Fruit fly (Drosophila melanogaster): ENCODE results near the gene wake.
A peak's percentile ranks its signal among the peaks of the same experiment; 100 is the strongest.

Gene wake

DNA sequence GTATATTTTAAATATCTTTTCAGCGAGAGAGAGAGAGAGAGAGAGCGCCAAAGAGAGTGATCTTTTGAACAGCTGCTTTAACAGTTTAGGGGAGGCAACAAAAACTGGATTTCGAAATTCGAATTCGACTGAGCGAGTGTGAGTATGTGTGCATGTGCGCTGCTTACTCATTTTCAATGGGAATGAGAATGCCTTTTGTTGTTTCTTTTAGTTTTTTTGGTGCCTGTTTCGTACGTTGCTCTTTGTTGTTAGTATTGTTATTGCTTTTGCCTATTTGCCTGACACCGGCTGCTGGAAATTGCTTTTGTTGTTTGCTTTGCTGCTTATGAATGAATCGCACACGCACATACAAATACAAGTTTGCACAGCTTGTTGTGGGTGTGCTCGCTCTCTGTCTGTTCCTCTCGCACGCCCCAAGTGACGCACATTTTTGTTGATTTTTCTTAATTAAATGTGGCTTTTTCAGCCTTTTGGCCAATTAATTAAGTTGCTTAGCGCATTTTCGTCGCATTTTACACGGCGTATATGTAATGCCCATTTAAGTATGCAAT, 12.7 kb upstream of the wake start (continued):
- TF ChIP-seq CG12659 (GFP tag; optimal IDR thresholded peaks at IDR 0.05) (peak; percentile 27), Eip74EF (GFP tag; optimal IDR thresholded peaks at IDR 0.05) (peak in 1 of 2 experiments; percentile 33), Dip3 (GFP tag; optimal IDR thresholded peaks at IDR 0.05) (no peak), CG34422 (GFP tag; IDR thresholded peaks at IDR 0.05) (peak; percentile 67; the same call in 1 of the 3 replicates), Sox102F (GFP tag; optimal IDR thresholded peaks at IDR 0.05) (peak; percentile 32), caup (GFP tag; optimal IDR thresholded peaks at IDR 0.05; ENCODE audit: severe bottlenecking) (peak; percentile 80), kay (GFP tag; optimal IDR thresholded peaks at IDR 0.05) (peak; percentile 84), HmgZ (tag; optimal IDR thresholded peaks at IDR 0.05) (peak; percentile 77), CG31388 (GFP tag; optimal IDR thresholded peaks at IDR 0.05) (no peak), CG10366 (GFP tag; IDR thresholded peaks at IDR 0.05) (no peak), HHEX (GFP tag; optimal IDR thresholded peaks at IDR 0.05) (peak; percentile 53), Neu2 (GFP tag; optimal IDR thresholded peaks at IDR 0.05; ENCODE audit: borderline replicate concordance) (no peak), gsb (GFP tag; IDR thresholded peaks at IDR 0.05) (no peak), Asciz (GFP tag; optimal IDR thresholded peaks at IDR 0.05) (peak; percentile 76), Doc3 (GFP tag; IDR thresholded peaks at IDR 0.05; ENCODE audit: partially characterized antibody) (no peak), CG18011 (GFP tag; optimal IDR thresholded peaks at IDR 0.05) (peak; percentile 13), Mrtf (GFP tag; IDR thresholded peaks at IDR 0.05) (no peak), tap (tag; optimal IDR thresholded peaks at IDR 0.05) (no peak), CG6175 (GFP tag; IDR thresholded peaks at IDR 0.05) (no peak), Usf (GFP tag; optimal IDR thresholded peaks at IDR 0.05) (no peak), CG15601 (tag; optimal IDR thresholded peaks at IDR 0.05) (peak; percentile 23), sisA (GFP tag; IDR thresholded peaks at IDR 0.05) (no peak), Xrp1 (GFP tag; IDR thresholded peaks at IDR 0.05) (peak; percentile 45; the same call in 1 of the 2 replicates), abd-A (tag; optimal IDR thresholded peaks at IDR 0.05) (peak; percentile 73), ttk (GFP tag; IDR thresholded peaks at IDR 0.05) (no peak), CG2712 (tag; optimal IDR thresholded peaks at IDR 0.05) (peak; percentile 37), Hand (GFP tag; optimal IDR thresholded peaks at IDR 0.05) (no peak), sug (tag; optimal IDR thresholded peaks at IDR 0.05) (peak; percentile 44), CG3995 (GFP tag; optimal IDR thresholded peaks at IDR 0.05) (no peak), Hr39 (optimal IDR thresholded peaks at IDR 0.05) (no peak), ssp (GFP tag; IDR thresholded peaks at IDR 0.05) (no peak), CG11696 (GFP tag; IDR thresholded peaks at IDR 0.05) (no peak), tin (GFP tag; optimal IDR thresholded peaks at IDR 0.05) (no peak), Ada2b (GFP tag; IDR thresholded peaks at IDR 0.05) (no peak), CG31224 (GFP tag; IDR thresholded peaks at IDR 0.05) (no peak), NC2β (GFP tag; optimal IDR thresholded peaks at IDR 0.05) (no peak), CG10979 (tag; optimal IDR thresholded peaks at IDR 0.05) (no peak), CG10267 (tag; optimal IDR thresholded peaks at IDR 0.05) (no peak), cad (GFP tag; optimal IDR thresholded peaks at IDR 0.05) (no peak), oc (tag; optimal IDR thresholded peaks at IDR 0.05) (no peak), gce (GFP tag; IDR thresholded peaks at IDR 0.05) (no peak), Tbp (GFP tag; optimal IDR thresholded peaks at IDR 0.05) (no peak), vvl (GFP tag; IDR thresholded peaks at IDR 0.05) (peak; percentile 43; the same call in 1 of the 2 replicates), slou (GFP tag; optimal IDR thresholded peaks at IDR 0.05) (no peak), stc (GFP tag; IDR thresholded peaks at IDR 0.05) (no peak), fd64A (GFP tag; optimal IDR thresholded peaks at IDR 0.05) (peak; percentile 68), Max (GFP tag; optimal IDR thresholded peaks at IDR 0.05) (no peak), chif (GFP tag; optimal IDR thresholded peaks at IDR 0.05) (no peak), CG4424 (GFP tag; optimal IDR thresholded peaks at IDR 0.05) (peak; percentile 1), sob (GFP tag; IDR thresholded peaks at IDR 0.05) (peak; percentile 42; the same call in 1 of the 2 replicates), Ets97D (GFP tag; optimal IDR thresholded peaks at IDR 0.05) (no peak)
